Worm (Caenorhabditis elegans) whole organism, early embryonic: ENCODE data around the gene C02E7.6.

Experiments
- B0310.2 ChIP-seq: sonication (generic microtip); optimal IDR thresholded peaks from 2 replicates; lab custom pipeline; 2016; ENCODE audit warnings: mild to moderate bottlenecking, missing genetic modification characterization, missing compliant biosample characterization
- F13C5.2 ChIP-seq: sonication (generic microtip); optimal IDR thresholded peaks from 2 replicates; lab custom pipeline; 2017; ENCODE audit warnings: mild to moderate bottlenecking, missing genetic modification characterization, inconsistent platforms, missing compliant biosample characterization
- aly-1 ChIP-seq: sonication (generic microtip); optimal IDR thresholded peaks from 2 replicates; lab custom pipeline; 2016; ENCODE audit warnings: missing genetic modification characterization, missing compliant biosample characterization
- ama-1 ChIP-seq: fragments of 150-350 bp; optimal IDR thresholded peaks from 2 replicates; lab custom pipeline; 2014
- ceh-13 ChIP-seq: fragments of 200-800 bp; sonication (Bioruptor generic); optimal IDR thresholded peaks from 2 replicates; lab custom pipeline; 2018; ENCODE audit warnings: mild to moderate bottlenecking, missing genetic modification characterization, missing compliant biosample characterization
- ceh-36 ChIP-seq: sonication (generic microtip); optimal IDR thresholded peaks from 2 replicates; lab custom pipeline; 2016; ENCODE audit warnings: missing genetic modification characterization, inconsistent platforms, missing compliant biosample characterization
- ets-7 ChIP-seq: sonication (generic microtip); optimal IDR thresholded peaks from 2 replicates; lab custom pipeline; 2016; ENCODE audit warnings: missing genotype, missing genetic modification characterization, missing compliant biosample characterization
- flt-1 ChIP-seq: fragments of 200-800 bp; sonication (Bioruptor generic); IDR thresholded peaks from 2 replicates; pipeline ENCODE4 v1.3.6; 2022; ENCODE audit warnings: missing genetic modification characterization, missing compliant biosample characterization
- hmbx-1 ChIP-seq: sonication (generic microtip); optimal IDR thresholded peaks from 2 replicates; lab custom pipeline; 2016; ENCODE audit warnings: mild to moderate bottlenecking, missing genetic modification characterization, missing compliant biosample characterization
- hmg-4 ChIP-seq: fragments of 200-800 bp; sonication (Bioruptor generic); optimal IDR thresholded peaks from 2 replicates; lab custom pipeline; 2018; ENCODE audit warnings: mild to moderate bottlenecking, missing genetic modification characterization, missing compliant biosample characterization
- hnd-1 ChIP-seq: sonication (generic microtip); optimal IDR thresholded peaks from 2 replicates; lab custom pipeline; 2016; ENCODE audit warnings: missing genetic modification characterization, missing compliant biosample characterization
- pes-1 ChIP-seq: fragments of 200-800 bp; sonication (Bioruptor generic); IDR thresholded peaks from 2 replicates; pipeline ENCODE4 v1.3.6; 2022; ENCODE audit warnings: missing genetic modification reagents, missing genetic modification characterization, missing compliant biosample characterization
- scrt-1 ChIP-seq: fragments of 200-800 bp; sonication (Bioruptor generic); IDR thresholded peaks from 2 replicates; pipeline ENCODE4 v1.3.6; 2022; ENCODE audit warnings: missing genetic modification characterization, missing compliant biosample characterization
- sea-1 ChIP-seq: fragments of 200-800 bp; sonication (Bioruptor generic); conservative IDR thresholded peaks from 2 replicates; pipeline ENCODE4 v1.3.6; 2022; ENCODE audit warnings: missing genetic modification characterization, missing compliant biosample characterization
- tbx-11 ChIP-seq: fragments of 200-800 bp; sonication (Bioruptor generic); IDR thresholded peaks from 2 replicates; pipeline ENCODE4 v1.3.6; 2022; ENCODE audit warnings: missing genetic modification characterization, missing compliant biosample characterization
- tbx-37 ChIP-seq: fragments of 200-800 bp; sonication (Bioruptor generic); conservative IDR thresholded peaks from 2 replicates; pipeline ENCODE4 v1.3.6; 2022; ENCODE audit warnings: missing genetic modification reagents, missing genetic modification characterization, missing compliant biosample characterization
- tra-4 ChIP-seq: sonication (generic microtip); optimal IDR thresholded peaks from 2 replicates; lab custom pipeline; 2017; ENCODE audit warnings: missing genetic modification characterization, missing compliant biosample characterization

C02E7.6 gene

DNA sequence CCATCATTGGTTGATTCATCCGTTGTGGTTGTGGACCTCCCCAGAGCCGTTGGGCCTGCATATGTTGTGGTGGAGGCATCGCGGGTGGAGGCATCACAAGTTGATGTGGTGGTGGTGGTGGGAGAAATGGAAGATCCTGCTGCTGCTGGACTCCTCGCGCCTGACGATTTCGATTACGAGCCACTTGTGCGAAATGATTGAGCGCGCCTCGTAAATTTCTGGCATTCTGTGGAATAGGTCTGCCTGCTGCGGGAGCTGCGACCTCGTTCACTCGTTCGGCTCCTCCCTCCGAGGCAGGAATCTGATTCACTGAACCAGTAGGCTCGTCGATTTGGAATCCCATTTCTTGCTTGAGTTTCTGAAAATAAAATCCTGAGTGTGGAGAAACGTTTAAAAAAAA, 41.7 kb downstream of the C02E7.6 start:
- TF ChIP-seq scrt-1 (0 out of 2 replicates have a peak, but pooled peaks have one; percentile 30), flt-1 (GFP tag; lab: Robert Waterston, UW) (no peak)

DNA sequence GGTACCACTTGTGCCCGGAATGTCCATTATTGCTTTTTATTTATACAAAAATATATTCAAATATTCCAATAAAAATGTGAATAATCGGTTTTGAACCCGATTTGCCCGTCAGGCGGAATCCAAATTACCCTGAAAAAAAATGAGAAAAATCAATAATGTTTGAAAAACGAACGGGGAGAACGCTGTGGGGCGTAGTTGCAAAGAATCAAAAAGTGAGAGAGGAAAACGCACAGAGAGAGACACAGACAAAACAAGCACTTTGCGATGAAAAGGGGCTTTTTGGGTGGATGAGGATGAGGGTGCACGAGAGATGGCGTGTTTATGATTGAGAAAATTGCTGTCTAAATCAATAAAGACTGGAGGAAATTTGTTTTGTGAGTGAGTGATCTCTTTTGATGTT, 44.0 kb downstream of the C02E7.6 start, which contains the start of gene tam-1:
tam-1 (minus strand) TSS at position 135 of the 400 bp plus-strand sequence.
- TF ChIP-seq F13C5.2 (tag; lab: Kevin White, UChicago) = peak; percentile 39
- TF ChIP-seq hnd-1 = no peak
- peak; percentile 30 for TF ChIP-seq hmg-4
- TF ChIP-seq pes-1 (GFP tag; lab: Robert Waterston, UW) = no peak
- TF ChIP-seq hmbx-1 = no peak

DNA sequence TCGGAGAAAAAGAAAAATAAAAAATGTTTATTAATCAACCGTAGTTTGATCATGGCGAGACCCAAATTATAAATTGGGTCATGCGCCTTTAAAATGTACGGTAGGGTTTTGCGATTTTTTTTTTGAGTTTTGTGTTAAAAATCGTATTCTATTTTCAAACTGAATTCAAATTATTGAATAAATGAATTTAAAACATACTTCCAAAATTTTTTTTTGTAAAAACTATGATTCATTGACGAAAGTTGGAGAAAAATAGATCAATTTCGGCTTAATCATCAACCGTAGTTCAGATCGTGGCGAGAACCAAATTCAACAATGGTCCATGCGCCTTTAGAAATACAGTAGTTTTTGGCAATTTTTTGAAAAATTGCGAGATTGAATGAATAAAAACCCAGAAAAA, 44.6 kb downstream of the C02E7.6 start:
- TF ChIP-seq F13C5.2 (tag; lab: Kevin White, UChicago) (no peak), ama-1 (lab: Kevin White, UChicago) (no peak), hmbx-1 (no peak), ets-7 (no peak)

- TF ChIP-seq tbx-37 (GFP tag; lab: Robert Waterston, UW) (no peak), tra-4 (tag; lab: Kevin White, UChicago) (no peak), scrt-1 (peak; percentile 78), ceh-36 (peak; percentile 45), pes-1 (GFP tag; lab: Robert Waterston, UW) (no peak), hmg-4 (peak; percentile 52)
These were observed 45.1 kb downstream of the C02E7.6 start for ce11 chrV:4964020-4964635.

DNA sequence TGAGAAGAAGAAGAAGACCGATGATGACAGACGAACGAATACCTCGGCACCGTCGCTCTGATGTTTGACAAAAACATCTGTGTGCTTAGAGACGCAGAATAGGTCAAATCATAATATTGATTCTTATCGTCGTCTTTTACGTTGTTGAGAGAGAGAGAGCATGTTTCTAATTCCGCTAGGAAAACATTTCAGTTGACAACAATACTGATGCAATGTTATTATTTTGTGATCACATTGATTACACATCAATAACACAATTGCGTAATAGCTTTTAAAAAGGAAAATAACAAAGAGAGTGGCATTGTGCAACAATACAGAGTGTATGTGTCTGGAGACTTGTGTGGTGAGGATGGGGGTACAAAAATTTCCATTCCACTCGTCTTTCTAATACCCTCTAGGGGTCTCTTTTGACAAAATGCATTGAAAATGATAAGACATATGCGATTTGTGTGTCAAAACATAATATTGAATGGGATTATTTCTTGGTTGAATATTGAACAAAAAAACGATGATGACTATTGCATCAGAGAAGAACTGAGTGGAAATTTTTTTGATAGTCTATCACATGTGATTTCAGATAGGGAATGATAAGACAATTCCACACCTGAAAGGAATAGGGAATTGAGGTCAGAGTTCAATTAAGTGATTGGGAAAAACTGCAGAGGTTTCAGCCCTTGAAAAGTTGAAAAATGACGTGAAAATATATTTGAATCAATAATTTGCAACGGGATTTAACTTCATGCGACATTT, 45.8 kb downstream of the C02E7.6 start:
- TF ChIP-seq ceh-13 (GFP tag; lab: Kevin White, UChicago) (no peak), ets-7 (no peak), scrt-1 (no peak), aly-1 (tag; lab: Kevin White, UChicago) (no peak), tbx-37 (GFP tag; lab: Robert Waterston, UW) (no peak), B0310.2 (tag; lab: Kevin White, UChicago) (no peak), tra-4 (tag; lab: Kevin White, UChicago) (no peak), sea-1 (no peak), ceh-36 (no peak), hnd-1 (no peak), hmbx-1 (no peak), F13C5.2 (tag; lab: Kevin White, UChicago) (no peak), hmg-4 (no peak), flt-1 (GFP tag; lab: Robert Waterston, UW) (no peak), tbx-11 (GFP tag; lab: Robert Waterston, UW) (no peak), pes-1 (GFP tag; lab: Robert Waterston, UW) (no peak), ama-1 (lab: Kevin White, UChicago) (no peak)

- no peak for TF ChIP-seq ama-1 (lab: Kevin White, UChicago)
- no peak for TF ChIP-seq tra-4 (tag; lab: Kevin White, UChicago)
- TF ChIP-seq ceh-13 (GFP tag; lab: Kevin White, UChicago) = no peak
- TF ChIP-seq hmbx-1 = no peak
These were observed 46.8 kb downstream of the C02E7.6 start for ce11 chrV:4965790-4966189.

- TF ChIP-seq tra-4 (tag; lab: Kevin White, UChicago) (no peak), pes-1 (GFP tag; lab: Robert Waterston, UW) (0 out of 2 replicates have a peak, but pooled peaks have one; percentile 10)
These were observed 48.2 kb downstream of the C02E7.6 start for ce11 chrV:4967238-4967637.

ce11 chrV:4968775-4969174, 49.8 kb downstream of the C02E7.6 start:
- TF ChIP-seq tbx-11 (GFP tag; lab: Robert Waterston, UW) = no peak
- no peak for TF ChIP-seq ceh-36
- TF ChIP-seq ets-7 = no peak
- no peak for TF ChIP-seq ceh-13 (GFP tag; lab: Kevin White, UChicago)
- TF ChIP-seq F13C5.2 (tag; lab: Kevin White, UChicago) = no peak
- no peak for TF ChIP-seq ama-1 (lab: Kevin White, UChicago)
- no peak for TF ChIP-seq tra-4 (tag; lab: Kevin White, UChicago)
- no peak for TF ChIP-seq tbx-37 (GFP tag; lab: Robert Waterston, UW)
- no peak for TF ChIP-seq hnd-1
- TF ChIP-seq scrt-1 = no peak
- TF ChIP-seq flt-1 (GFP tag; lab: Robert Waterston, UW) = no peak
- TF ChIP-seq hmbx-1 = no peak
- TF ChIP-seq hmg-4 = no peak
- TF ChIP-seq sea-1 = no peak
- TF ChIP-seq aly-1 (tag; lab: Kevin White, UChicago) = no peak
- no peak for TF ChIP-seq B0310.2 (tag; lab: Kevin White, UChicago)
- TF ChIP-seq pes-1 (GFP tag; lab: Robert Waterston, UW) = no peak
